Worm (Caenorhabditis elegans) whole organism, L4/young adult: Measurements from ENCODE around the gene col-80.

Experiments
- dao-5 ChIP-seq: sonication (generic microtip); optimal IDR thresholded peaks from 2 replicates; lab custom pipeline; 2016; ENCODE audit warnings: missing genotype, missing genetic modification characterization, moderate library complexity, missing compliant biosample characterization
- him-1 ChIP-seq: sonication (generic microtip); optimal IDR thresholded peaks from 2 replicates; lab custom pipeline; 2016; ENCODE audit warnings: missing genotype, missing genetic modification reagents, missing genetic modification characterization, missing compliant biosample characterization

ce11 chrII:10723069-10723468 lies 16.1 kb downstream of the col-80 start, which contains the start of gene C09G5.14:
- TF ChIP-seq him-1 (no peak), dao-5 (tag; lab: Kevin White, UChicago) (no peak)
